Fruit fly (Drosophila melanogaster): ENCODE results near the gene rudhira.
A peak's percentile ranks its signal among the peaks of the same experiment; 100 is the strongest.

Gene rudhira

DNA sequence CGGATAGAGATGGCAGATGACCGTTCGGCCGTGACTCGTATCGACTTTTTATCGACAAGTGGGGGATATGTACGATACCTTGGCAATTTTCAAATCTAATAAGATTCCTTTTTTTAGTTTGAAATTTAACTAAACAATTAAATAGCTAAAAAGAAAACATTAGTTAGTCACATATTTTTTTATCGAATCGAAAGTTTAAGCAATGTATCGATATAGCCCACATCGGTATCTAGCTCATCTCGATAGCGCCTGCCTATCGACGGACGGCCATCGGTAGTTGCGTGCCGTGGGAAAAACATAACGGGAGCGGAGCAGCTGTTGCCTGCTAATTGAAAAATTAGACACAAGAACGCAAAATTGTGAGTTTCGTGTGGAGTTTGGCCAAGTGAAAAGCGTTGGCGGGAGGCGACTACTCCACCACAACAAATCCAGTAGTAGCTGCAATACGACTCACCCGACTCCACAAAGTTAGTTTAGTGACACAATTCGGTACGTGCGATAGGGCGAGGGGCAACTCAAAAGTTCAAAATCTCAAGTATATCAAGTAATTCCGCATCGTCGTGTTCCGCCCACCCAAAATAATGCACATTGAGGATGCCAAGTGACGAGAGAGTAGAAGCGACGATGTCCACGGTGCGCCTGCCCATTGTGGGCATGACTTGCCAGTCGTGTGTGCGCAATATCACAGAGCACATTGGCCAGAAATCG lies 38.2 kb downstream of the rudhira start, which contains the start of the genes CG10347 and ATP7 (continued):
- TF ChIP-seq tgo (GFP tag; IDR thresholded peaks at IDR 0.05) (no peak), Dip3 (GFP tag; optimal IDR thresholded peaks at IDR 0.05) (peak; percentile 36), CG10959 (GFP tag; IDR thresholded peaks at IDR 0.05) (no peak), CG6854 (GFP tag; optimal IDR thresholded peaks at IDR 0.05) (no peak), CG2875 (GFP tag; optimal IDR thresholded peaks at IDR 0.05) (no peak), Dfd (GFP tag; optimal IDR thresholded peaks at IDR 0.05) (no peak), Hand (GFP tag; optimal IDR thresholded peaks at IDR 0.05) (no peak), Opbp (GFP tag; IDR thresholded peaks at IDR 0.05; ENCODE audit: partially characterized antibody) (peak; percentile 85), CG33557 (GFP tag; optimal IDR thresholded peaks at IDR 0.05) (no peak), CG14710 (tag; optimal IDR thresholded peaks at IDR 0.05) (peak; percentile 49), Eip74EF (GFP tag; optimal IDR thresholded peaks at IDR 0.05) (no peak), bcd (GFP tag; optimal IDR thresholded peaks at IDR 0.05) (no peak), CG17361 (GFP tag; IDR thresholded peaks at IDR 0.05) (0 out of 3 replicates have a peak, but pooled peaks have one; percentile 11), phol (tag; optimal IDR thresholded peaks at IDR 0.05) (peak; percentile 38), eyg (GFP tag; optimal IDR thresholded peaks at IDR 0.05) (no peak), psq (GFP tag; optimal IDR thresholded peaks at IDR 0.05) (no peak), CG12744 (GFP tag; optimal IDR thresholded peaks at IDR 0.05) (no peak), CG42726 (GFP tag; IDR thresholded peaks at IDR 0.05; ENCODE audit: partially characterized antibody) (peak; percentile 82), NFAT (GFP tag; IDR thresholded peaks at IDR 0.05) (no peak), Six4 (GFP tag; optimal IDR thresholded peaks at IDR 0.05) (no peak), pb (GFP tag; optimal IDR thresholded peaks at IDR 0.05) (no peak), CG12769 (tag; optimal IDR thresholded peaks at IDR 0.05) (peak; percentile 5), hth (optimal IDR thresholded peaks at IDR 0.05) (no peak), kni (GFP tag; optimal IDR thresholded peaks at IDR 0.05) (no peak), CG17359 (tag; optimal IDR thresholded peaks at IDR 0.05) (no peak), CG15073 (GFP tag; optimal IDR thresholded peaks at IDR 0.05) (no peak), Ptx1 (GFP tag; IDR thresholded peaks at IDR 0.05) (no peak), Optix (GFP tag; IDR thresholded peaks at IDR 0.05) (no peak), CG4730 (GFP tag; IDR thresholded peaks at IDR 0.05) (no peak), Max (GFP tag; optimal IDR thresholded peaks at IDR 0.05) (peak; percentile 26), CG2199 (GFP tag; IDR thresholded peaks at IDR 0.05) (no peak), CG6791 (GFP tag; IDR thresholded peaks at IDR 0.05; ENCODE audit: partially characterized antibody) (peak; percentile 86), bab2 (GFP tag; optimal IDR thresholded peaks at IDR 0.05) (no peak), CG13894 (tag; optimal IDR thresholded peaks at IDR 0.05) (peak; percentile 11), CG31441 (GFP tag; IDR thresholded peaks at IDR 0.05) (0 out of 2 replicates have a peak, but pooled peaks have one; percentile 21), CG18764 (GFP tag; optimal IDR thresholded peaks at IDR 0.05) (no peak), shn (GFP tag; optimal IDR thresholded peaks at IDR 0.05) (peak; percentile 18), NC2α (GFP tag; optimal IDR thresholded peaks at IDR 0.05) (no peak), jigr1 (GFP tag; IDR thresholded peaks at IDR 0.05) (no peak), CG34224 (GFP tag; IDR thresholded peaks at IDR 0.05; ENCODE audit: partially characterized antibody) (peak; percentile 95), CG1603 (tag; optimal IDR thresholded peaks at IDR 0.05) (peak; percentile 46), tio (GFP tag; optimal IDR thresholded peaks at IDR 0.05) (no peak), CG4404 (GFP tag; IDR thresholded peaks at IDR 0.05) (no peak), Ada2b (GFP tag; IDR thresholded peaks at IDR 0.05) (no peak), C15 (GFP tag; IDR thresholded peaks at IDR 0.05) (no peak), CG15269 (tag; optimal IDR thresholded peaks at IDR 0.05) (peak; percentile 22), CG12104 (GFP tag; optimal IDR thresholded peaks at IDR 0.05) (peak; percentile 7), trh (GFP tag; optimal IDR thresholded peaks at IDR 0.05) (no peak), fru (optimal IDR thresholded peaks at IDR 0.05) (no peak), CG33213 (GFP tag; optimal IDR thresholded peaks at IDR 0.05) (no peak), croc (GFP tag; conservative IDR thresholded peaks at IDR 0.05) (no peak)

Data from whole organism, embryonic.